Fruit fly (Drosophila melanogaster): ENCODE results near the gene Drsl3.

Drsl3 gene

dm6 chr3L:3301171-3301738, 13.5 kb upstream of the Drsl3 start (continued):
- TF ChIP-seq CG2875 (GFP tag; optimal IDR thresholded peaks at IDR 0.05) (peak; percentile 90), CG3847 (GFP tag; IDR thresholded peaks at IDR 0.05) (peak; percentile 83), CG1792 (GFP tag; optimal IDR thresholded peaks at IDR 0.05) (peak; percentile 87), ssp (GFP tag; IDR thresholded peaks at IDR 0.05) (peak; percentile 74), gce (GFP tag; IDR thresholded peaks at IDR 0.05) (peak; percentile 85), kah (GFP tag; optimal IDR thresholded peaks at IDR 0.05) (peak; percentile 82), odd (GFP tag; optimal IDR thresholded peaks at IDR 0.05) (peak; percentile 91), tio (GFP tag; optimal IDR thresholded peaks at IDR 0.05) (peak; percentile 88), Antp (GFP tag; optimal IDR thresholded peaks at IDR 0.05) (peak; percentile 82), CG14014 (GFP tag; IDR thresholded peaks at IDR 0.05) (peak; percentile 92), CG9817 (tag; optimal IDR thresholded peaks at IDR 0.05) (peak; percentile 84), Hmx (GFP tag; optimal IDR thresholded peaks at IDR 0.05) (peak; percentile 78), fu2 (GFP tag; optimal IDR thresholded peaks at IDR 0.05) (peak; percentile 80), Awh (GFP tag; IDR thresholded peaks at IDR 0.05) (peak; percentile 89), shn (GFP tag; optimal IDR thresholded peaks at IDR 0.05) (peak; percentile 74), CG18011 (GFP tag; optimal IDR thresholded peaks at IDR 0.05) (peak; percentile 74), Elba2 (GFP tag; optimal IDR thresholded peaks at IDR 0.05) (no peak), CG15011 (GFP tag; optimal IDR thresholded peaks at IDR 0.05) (peak; percentile 84), btn (GFP tag; optimal IDR thresholded peaks at IDR 0.05) (peak; percentile 74), HHEX (GFP tag; optimal IDR thresholded peaks at IDR 0.05) (peak; percentile 89), wdn (GFP tag; IDR thresholded peaks at IDR 0.05) (peak; percentile 80), unpg (GFP tag; optimal IDR thresholded peaks at IDR 0.05) (peak; percentile 94), ewg (GFP tag; optimal IDR thresholded peaks at IDR 0.05) (peak; percentile 81), Nf-YB (GFP tag; optimal IDR thresholded peaks at IDR 0.05) (peak; percentile 79), CG7745 (tag; optimal IDR thresholded peaks at IDR 0.05) (peak; percentile 42), MESR4 (GFP tag; optimal IDR thresholded peaks at IDR 0.05) (peak; percentile 31), Hand (GFP tag; optimal IDR thresholded peaks at IDR 0.05) (peak; percentile 77), CG10209 (GFP tag; optimal IDR thresholded peaks at IDR 0.05) (peak; percentile 92), Gsc (GFP tag; IDR thresholded peaks at IDR 0.05) (peak; percentile 58; the same call in 1 of the 2 replicates), nerfin-1 (tag; optimal IDR thresholded peaks at IDR 0.05) (peak; percentile 87), Poxn (GFP tag; IDR thresholded peaks at IDR 0.05) (peak; percentile 70), sim (GFP tag; IDR thresholded peaks at IDR 0.05) (peak; percentile 84), CG7357 (GFP tag; IDR thresholded peaks at IDR 0.05) (peak; percentile 85), lola (GFP tag; optimal IDR thresholded peaks at IDR 0.05) (peak in 1 of 3 experiments; percentile 83), Taf1 (GFP tag; IDR thresholded peaks at IDR 0.05) (peak; percentile 71), Ada2b (GFP tag; IDR thresholded peaks at IDR 0.05) (peak; percentile 89), CG1024 (GFP tag; IDR thresholded peaks at IDR 0.05) (peak; percentile 43; the same call in 1 of the 2 replicates), CG32772 (GFP tag; IDR thresholded peaks at IDR 0.05) (peak; percentile 87), CG6689 (GFP tag; IDR thresholded peaks at IDR 0.05) (peak; percentile 87), CG6765 (GFP tag; optimal IDR thresholded peaks at IDR 0.05) (peak; percentile 85), CG9437 (GFP tag; optimal IDR thresholded peaks at IDR 0.05) (peak; percentile 87), pita (GFP tag; optimal IDR thresholded peaks at IDR 0.05) (no peak), CG18619 (GFP tag; optimal IDR thresholded peaks at IDR 0.05) (peak; percentile 83), CG11560 (tag; IDR thresholded peaks at IDR 0.05) (peak; percentile 66), Dad (GFP tag; optimal IDR thresholded peaks at IDR 0.05) (peak; percentile 84), pb (GFP tag; optimal IDR thresholded peaks at IDR 0.05) (peak; percentile 73), CG8388 (GFP tag; optimal IDR thresholded peaks at IDR 0.05) (peak; percentile 90), gsb-n (tag; optimal IDR thresholded peaks at IDR 0.05) (peak; percentile 88), hth (optimal IDR thresholded peaks at IDR 0.05) (no peak), CG2202 (tag; optimal IDR thresholded peaks at IDR 0.05) (peak; percentile 79)
